Fruit fly (Drosophila melanogaster) whole organism, wandering third instar larva: ENCODE results near the gene Dnali1.

Experiments
- Abd-B ChIP-seq: fragments of >200 bp; optimal IDR thresholded peaks from 2 replicates; lab custom pipeline; 2017; ENCODE audit warnings: missing biosample characterization, missing genetic modification characterization
- CG32264 ChIP-seq: fragments of 200-800 bp; sonication (Bioruptor generic); optimal IDR thresholded peaks from 2 replicates; lab custom pipeline; 2016; ENCODE audit warnings: missing biosample characterization, missing genetic modification characterization
- CG9705 ChIP-seq: fragments of 200-800 bp; sonication (Bioruptor generic); optimal IDR thresholded peaks from 2 replicates; lab custom pipeline; 2018; ENCODE audit warnings: missing biosample characterization, mild to moderate bottlenecking, missing genetic modification characterization
- CrebA ChIP-seq: fragments of 200-800 bp; sonication (Bioruptor generic); optimal IDR thresholded peaks from 2 replicates; lab custom pipeline; 2016; ENCODE audit warnings: missing biosample characterization, mild to moderate bottlenecking, missing genetic modification characterization, borderline replicate concordance
- Dfd ChIP-seq: fragments of >200 bp; optimal IDR thresholded peaks from 2 replicates; lab custom pipeline; 2017; ENCODE audit warnings: missing biosample characterization, missing genetic modification characterization
- Dif ChIP-seq: fragments of 200-275, 200-300 bp; sonication (Bioruptor generic); optimal IDR thresholded peaks from 2 replicates; lab custom pipeline; 2018; ENCODE audit warnings: missing biosample characterization, missing genetic modification characterization; ENCODE audit not compliant: partially characterized antibody
- GATAd ChIP-seq: sonication (Bioruptor generic); optimal IDR thresholded peaks from 2 replicates; lab custom pipeline; 2016; ENCODE audit warnings: missing biosample characterization, missing genetic modification characterization
- HLH106 ChIP-seq: fragments of 200-800 bp; optimal IDR thresholded peaks from 3 replicates; lab custom pipeline; 2019; ENCODE audit warnings: missing biosample characterization, mild to moderate bottlenecking, missing genetic modification characterization, moderate library complexity
- Hnf4 ChIP-seq: fragments of 200-800 bp; sonication (Bioruptor generic); optimal IDR thresholded peaks from 2 replicates; lab custom pipeline; 2016; ENCODE audit warnings: missing biosample characterization, mild to moderate bottlenecking, missing genetic modification characterization
- Hr78 ChIP-seq: fragments of >200 bp; optimal IDR thresholded peaks from 2 replicates; lab custom pipeline; 2017; ENCODE audit warnings: missing biosample characterization, missing genetic modification characterization
- Hr83 ChIP-seq: fragments of 200-300 bp; sonication (Bioruptor generic); optimal IDR thresholded peaks from 2 replicates; lab custom pipeline; 2016; ENCODE audit warnings: missing biosample characterization, mild to moderate bottlenecking, missing genetic modification characterization, moderate library complexity; ENCODE audit not compliant: poor library complexity, severe bottlenecking
- Jra ChIP-seq: sonication (Bioruptor generic); optimal IDR thresholded peaks from 2 replicates; lab custom pipeline; 2016; ENCODE audit warnings: missing biosample characterization, missing genetic modification characterization
- Mio ChIP-seq: sonication (Bioruptor generic); optimal IDR thresholded peaks from 2 replicates; lab custom pipeline; 2016; ENCODE audit warnings: missing biosample characterization, missing genetic modification characterization
- Myc ChIP-seq: fragments of >200 bp; optimal IDR thresholded peaks from 2 replicates; lab custom pipeline; 2017
- N ChIP-seq: fragments of >200 bp; optimal IDR thresholded peaks from 2 replicates; lab custom pipeline; 2018; ENCODE audit warnings: missing biosample characterization, missing external identifiers, missing genetic modification characterization
- OdsH ChIP-seq: fragments of 200-800 bp; sonication (Bioruptor generic); optimal IDR thresholded peaks from 2 replicates; lab custom pipeline; 2016; ENCODE audit warnings: missing biosample characterization, mild to moderate bottlenecking, missing genetic modification characterization
- Rel ChIP-seq, 2 experiments: fragments of 200-800 bp; sonication (Bioruptor generic) in 1 of 2; optimal IDR thresholded peaks; 2 replicates in 1 of 2; 3 replicates in 1 of 2; lab custom pipeline; 2016 to 2019; ENCODE audit warnings: mild to moderate bottlenecking in 2 of 2, missing biosample characterization in 2 of 2, missing genetic modification characterization in 2 of 2, moderate library complexity in 1 of 2
- Sp1 ChIP-seq: fragments of 200-800 bp; sonication (Bioruptor generic); optimal IDR thresholded peaks from 3 replicates; lab custom pipeline; 2019; ENCODE audit warnings: missing biosample characterization, mild to moderate bottlenecking, missing genetic modification characterization, moderate library complexity
- Vsx2 ChIP-seq: fragments of 200-300, 225-300 bp; sonication (Bioruptor generic); optimal IDR thresholded peaks from 2 replicates; lab custom pipeline; 2018; ENCODE audit warnings: missing biosample characterization, missing genetic modification characterization; ENCODE audit not compliant: partially characterized antibody
- br ChIP-seq: fragments of 200-800 bp; sonication (Bioruptor generic); optimal IDR thresholded peaks from 2 replicates; lab custom pipeline; 2016; ENCODE audit warnings: missing biosample characterization, missing genetic modification characterization
- brk ChIP-seq: fragments of 200-800 bp; sonication (Bioruptor generic); optimal IDR thresholded peaks from 2 replicates; lab custom pipeline; 2016; ENCODE audit warnings: missing biosample characterization, mild to moderate bottlenecking, missing genetic modification characterization
- dl ChIP-seq, 2 experiments: fragments of 175-275, 200-275 bp in 1 of 2; fragments of 200-275 bp in 1 of 2; sonication (Bioruptor generic); optimal IDR thresholded peaks; lab custom pipeline; 2018; ENCODE audit warnings: mild to moderate bottlenecking in 2 of 2, missing biosample characterization in 2 of 2, missing genetic modification characterization in 2 of 2, moderate library complexity in 2 of 2; ENCODE audit not compliant: partially characterized antibody in 2 of 2, insufficient read depth in 1 of 2
- dmrt93B ChIP-seq: fragments of 200-800 bp; sonication (Bioruptor generic); optimal IDR thresholded peaks from 2 replicates; lab custom pipeline; 2018; ENCODE audit warnings: missing biosample characterization, mild to moderate bottlenecking, missing genetic modification characterization
- dsf ChIP-seq: sonication (Bioruptor generic); optimal IDR thresholded peaks from 2 replicates; lab custom pipeline; 2016; ENCODE audit warnings: missing biosample characterization, missing genetic modification characterization, borderline replicate concordance
- ey ChIP-seq: fragments of 200-800 bp; sonication (Bioruptor generic); optimal IDR thresholded peaks from 2 replicates; lab custom pipeline; 2016; ENCODE audit warnings: missing biosample characterization, missing genetic modification characterization
- foxo ChIP-seq, 2 experiments: fragments of 200-800 bp; sonication (Bioruptor generic); optimal IDR thresholded peaks; 2 replicates in 1 of 2; 3 replicates in 1 of 2; lab custom pipeline; 2016 to 2017; ENCODE audit warnings: missing biosample characterization in 2 of 2, missing genetic modification characterization in 2 of 2
- fru ChIP-seq: fragments of 200-800 bp; sonication (Bioruptor generic); optimal IDR thresholded peaks from 3 replicates; lab custom pipeline; 2016; ENCODE audit warnings: missing biosample characterization, mild to moderate bottlenecking, missing genetic modification characterization
- h ChIP-seq: fragments of 200-800 bp; sonication (Bioruptor generic); optimal IDR thresholded peaks from 3 replicates; lab custom pipeline; 2016; ENCODE audit warnings: missing biosample characterization, mild to moderate bottlenecking, missing genetic modification characterization
- jim ChIP-seq: fragments of 175-275, 200-325 bp; sonication (Bioruptor generic); optimal IDR thresholded peaks from 2 replicates; lab custom pipeline; 2016; ENCODE audit warnings: missing biosample characterization, mild to moderate bottlenecking, missing genetic modification characterization
- lola ChIP-seq: fragments of >200 bp; optimal IDR thresholded peaks from 2 replicates; lab custom pipeline; 2017; ENCODE audit warnings: missing biosample characterization, missing genetic modification characterization
- pan ChIP-seq: fragments of >200 bp; optimal IDR thresholded peaks from 2 replicates; lab custom pipeline; 2017
- psq ChIP-seq: fragments of 200-800 bp; sonication (Bioruptor generic); optimal IDR thresholded peaks from 3 replicates; lab custom pipeline; 2017; ENCODE audit warnings: missing biosample characterization, mild to moderate bottlenecking, missing genetic modification characterization, moderate library complexity
- rgr ChIP-seq: fragments of 200-800 bp; sonication (Bioruptor generic); optimal IDR thresholded peaks from 3 replicates; lab custom pipeline; 2016; ENCODE audit warnings: missing biosample characterization, mild to moderate bottlenecking, missing genetic modification characterization
- sage ChIP-seq: fragments of 200-800 bp; sonication (Bioruptor generic); optimal IDR thresholded peaks from 2 replicates; lab custom pipeline; 2016; ENCODE audit warnings: missing biosample characterization, mild to moderate bottlenecking, missing genetic modification characterization
- sv ChIP-seq: fragments of 200-800 bp; sonication (Bioruptor generic); optimal IDR thresholded peaks from 3 replicates; lab custom pipeline; 2016; ENCODE audit warnings: missing biosample characterization, missing genetic modification characterization
- tai ChIP-seq: sonication (Bioruptor generic); optimal IDR thresholded peaks from 2 replicates; lab custom pipeline; 2016; ENCODE audit warnings: missing biosample characterization, missing genetic modification characterization
- usp ChIP-seq: fragments of >200 bp; optimal IDR thresholded peaks from 2 replicates; lab custom pipeline; 2017; ENCODE audit warnings: missing biosample characterization, missing genetic modification characterization
- woc ChIP-seq: sonication (Bioruptor generic); optimal IDR thresholded peaks from 2 replicates; lab custom pipeline; 2016; ENCODE audit warnings: missing biosample characterization, mild to moderate bottlenecking, missing genetic modification characterization

The Dnali1 gene

DNA sequence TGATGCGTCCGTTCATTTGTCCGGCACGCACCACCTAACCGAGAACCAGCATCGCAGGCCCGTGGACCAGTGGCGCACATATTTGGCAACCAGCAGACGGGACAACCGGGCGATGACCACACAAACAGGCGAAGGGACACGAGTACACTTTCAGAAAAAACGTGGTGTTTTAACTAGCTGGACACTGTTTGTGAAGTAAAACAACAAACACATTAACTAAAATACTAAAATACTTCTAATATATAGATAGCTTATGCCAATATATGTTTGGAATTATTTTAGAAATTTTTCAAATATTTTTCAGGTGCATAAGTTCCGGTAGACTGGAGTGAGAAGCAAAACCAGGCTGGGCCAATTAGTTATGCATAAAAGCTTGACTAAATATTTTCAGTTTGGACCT is 9.8 kb upstream of the Dnali1 start:
- TF ChIP-seq Hr83 (GFP tag; lab: Kevin White, UChicago): no peak
- TF ChIP-seq tai: no peak
- TF ChIP-seq ey (GFP tag; lab: Kevin White, UChicago): peak; percentile 51
- peak; percentile 46 for TF ChIP-seq OdsH (GFP tag; lab: Kevin White, UChicago)
- TF ChIP-seq fru: peak; percentile 59
- no peak for TF ChIP-seq Mio (GFP tag; lab: Kevin White, UChicago)
- TF ChIP-seq Hnf4 (GFP tag; lab: Kevin White, UChicago): peak; percentile 28
- no peak for TF ChIP-seq CG32264 (GFP tag; lab: Kevin White, UChicago)
- TF ChIP-seq psq (GFP tag; lab: Kevin White, UChicago): peak; percentile 26
- TF ChIP-seq N (GFP tag; lab: Kevin White, UChicago): no peak
- no peak for TF ChIP-seq Vsx2 (GFP tag; lab: Kevin White, UChicago)
- no peak for TF ChIP-seq dl (GFP tag; optimal IDR thresholded peaks at IDR 0.05; lab: Kevin White, UChicago; ENCODE audit: insufficient read depth in 1 of 2, partially characterized antibody in 2 of 2)
- TF ChIP-seq woc (GFP tag; lab: Kevin White, UChicago): peak; percentile 29
- no peak for TF ChIP-seq pan (lab: Kevin White, UChicago)
- peak; percentile 19 for TF ChIP-seq HLH106 (tag; lab: Kevin White, UChicago)
- no peak for TF ChIP-seq CG9705 (GFP tag; lab: Kevin White, UChicago)
- TF ChIP-seq h (GFP tag; lab: Kevin White, UChicago): peak; percentile 49

DNA sequence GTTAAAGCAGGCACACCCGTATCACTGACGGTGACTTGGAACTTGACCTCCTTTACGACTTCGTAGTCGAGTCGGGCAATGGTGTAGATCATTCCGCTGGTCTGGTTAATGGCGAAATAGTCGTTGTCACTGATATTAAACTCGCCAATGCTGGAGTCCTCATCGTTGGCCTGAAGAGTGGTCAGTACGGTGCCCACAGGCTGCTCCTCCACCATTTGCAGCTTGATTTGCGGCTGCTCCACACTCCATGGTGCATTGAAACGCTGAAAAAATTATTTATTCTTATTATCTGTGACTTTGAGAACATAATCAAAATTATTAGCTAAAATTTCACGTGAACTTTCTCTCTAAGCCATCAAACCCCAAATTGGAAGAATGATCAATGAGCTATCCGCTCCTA is 4.2 kb upstream of the Dnali1 start, which contains the start of gene CG34307:
TSS of gene CG34307 (plus strand) at position 301 of the 400 bp plus-strand sequence.
- no peak for TF ChIP-seq sage (GFP tag; lab: Kevin White, UChicago)
- no peak for TF ChIP-seq usp (GFP tag; lab: Kevin White, UChicago)
- TF ChIP-seq brk: no peak
- no peak for TF ChIP-seq CrebA (GFP tag; lab: Kevin White, UChicago)
- no peak for TF ChIP-seq dl (GFP tag; optimal IDR thresholded peaks at IDR 0.05; lab: Kevin White, UChicago; ENCODE audit: insufficient read depth in 1 of 2, partially characterized antibody in 2 of 2)
- TF ChIP-seq ey (GFP tag; lab: Kevin White, UChicago): no peak
- TF ChIP-seq Sp1 (GFP tag; lab: Kevin White, UChicago): no peak
- no peak for TF ChIP-seq psq (GFP tag; lab: Kevin White, UChicago)
- no peak for TF ChIP-seq N (GFP tag; lab: Kevin White, UChicago)
- no peak for TF ChIP-seq GATAd (GFP tag; lab: Kevin White, UChicago)
- no peak for TF ChIP-seq fru
- TF ChIP-seq br (GFP tag; lab: Kevin White, UChicago): no peak
- TF ChIP-seq Jra (GFP tag; lab: Kevin White, UChicago): no peak
- TF ChIP-seq sv (GFP tag; lab: Kevin White, UChicago): no peak

DNA sequence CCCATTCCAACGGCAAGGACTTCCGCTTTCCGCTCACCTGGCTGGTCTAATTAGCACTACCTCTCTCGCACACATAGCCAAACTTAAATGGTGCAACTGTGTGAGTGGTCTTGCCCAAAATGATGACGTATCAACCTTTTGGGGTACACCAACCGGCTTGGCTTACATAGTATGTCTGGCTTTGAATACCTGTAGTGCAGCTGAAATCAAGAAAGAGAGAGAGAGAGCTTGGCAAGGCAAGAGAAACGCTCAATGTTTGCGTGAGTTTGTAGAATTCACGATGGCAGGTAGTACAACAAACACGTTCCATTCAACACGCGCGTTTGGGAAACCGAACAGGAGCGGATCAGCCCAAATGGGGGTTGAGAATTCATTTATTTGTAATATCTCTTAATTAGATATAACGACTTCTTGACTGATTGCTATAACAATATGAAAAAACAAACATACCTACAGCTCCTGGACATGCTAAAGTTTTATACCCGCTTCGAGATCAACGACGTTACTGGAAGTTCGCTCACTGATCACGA is 5.0 kb downstream of the Dnali1 start:
- TF ChIP-seq CrebA (GFP tag; lab: Kevin White, UChicago): peak; percentile 61
- TF ChIP-seq HLH106 (tag; lab: Kevin White, UChicago): peak; percentile 36
- TF ChIP-seq Vsx2 (GFP tag; lab: Kevin White, UChicago): peak; percentile 94
- TF ChIP-seq jim: no peak
- TF ChIP-seq CG9705 (GFP tag; lab: Kevin White, UChicago): no peak
- peak; percentile 47 for TF ChIP-seq ey (GFP tag; lab: Kevin White, UChicago)
- no peak for TF ChIP-seq brk
- no peak for TF ChIP-seq Mio (GFP tag; lab: Kevin White, UChicago)
- TF ChIP-seq Jra (GFP tag; lab: Kevin White, UChicago): no peak
- peak; percentile 23 for TF ChIP-seq dmrt93B
- TF ChIP-seq OdsH (GFP tag; lab: Kevin White, UChicago): peak; percentile 23
- TF ChIP-seq Sp1 (GFP tag; lab: Kevin White, UChicago): no peak
- no peak for TF ChIP-seq Hr78 (GFP tag; lab: Kevin White, UChicago)
- no peak for TF ChIP-seq Abd-B
- no peak for TF ChIP-seq GATAd (GFP tag; lab: Kevin White, UChicago)
- TF ChIP-seq usp (GFP tag; lab: Kevin White, UChicago): no peak
- peak in 1 of 2 experiments; percentile 64 for TF ChIP-seq foxo (GFP tag; optimal IDR thresholded peaks at IDR 0.05; lab: Kevin White, UChicago)
- peak; percentile 46 for TF ChIP-seq fru
- TF ChIP-seq CG32264 (GFP tag; lab: Kevin White, UChicago): no peak
- no peak for TF ChIP-seq Hnf4 (GFP tag; lab: Kevin White, UChicago)
- TF ChIP-seq Rel (GFP tag; optimal IDR thresholded peaks at IDR 0.05; lab: Kevin White, UChicago): no peak
- no peak for TF ChIP-seq Rel (tag; optimal IDR thresholded peaks at IDR 0.05; lab: Kevin White, UChicago)
- no peak for TF ChIP-seq Myc (lab: Kevin White, UChicago)
- peak; percentile 81 for TF ChIP-seq woc (GFP tag; lab: Kevin White, UChicago)
- no peak for TF ChIP-seq rgr (GFP tag; lab: Kevin White, UChicago)
- no peak for TF ChIP-seq psq (GFP tag; lab: Kevin White, UChicago)
- no peak for TF ChIP-seq lola
- peak; percentile 79 for TF ChIP-seq Dif (GFP tag; lab: Kevin White, UChicago)
- TF ChIP-seq N (GFP tag; lab: Kevin White, UChicago): no peak
- no peak for TF ChIP-seq tai
- peak; percentile 60 for TF ChIP-seq sage (GFP tag; lab: Kevin White, UChicago)
- no peak for TF ChIP-seq sv (GFP tag; lab: Kevin White, UChicago)
- TF ChIP-seq Hr83 (GFP tag; lab: Kevin White, UChicago): no peak
- peak; percentile 63 for TF ChIP-seq h (GFP tag; lab: Kevin White, UChicago)
- TF ChIP-seq pan (lab: Kevin White, UChicago): no peak
- peak; percentile 60 to 65 for TF ChIP-seq dl (GFP tag; optimal IDR thresholded peaks at IDR 0.05; lab: Kevin White, UChicago; ENCODE audit: insufficient read depth in 1 of 2, partially characterized antibody in 2 of 2)
- no peak for TF ChIP-seq dsf (GFP tag; lab: Kevin White, UChicago)
- TF ChIP-seq Dfd (GFP tag; lab: Kevin White, UChicago): no peak
- TF ChIP-seq br (GFP tag; lab: Kevin White, UChicago): peak; percentile 34
